Worm (Caenorhabditis elegans) whole organism, young adult: ENCODE data around the gene tyra-2.

Experiments used
- B0019.2 ChIP-seq: fragments of 200-800 bp; sonication (Bioruptor generic); conservative IDR thresholded peaks from 2 replicates; pipeline ENCODE4 v1.3.6; 2022; ENCODE audit warnings: missing genetic modification reagents, missing genetic modification characterization, missing compliant biosample characterization
- F22D6.2 ChIP-seq: sonication (generic microtip); optimal IDR thresholded peaks from 2 replicates; lab custom pipeline; 2016; ENCODE audit warnings: mild to moderate bottlenecking, missing genetic modification characterization, missing compliant biosample characterization
- F23B12.7 ChIP-seq: sonication (generic microtip); optimal IDR thresholded peaks from 2 replicates; lab custom pipeline; 2017; ENCODE audit warnings: missing genetic modification characterization, mild to moderate bottlenecking, missing compliant biosample characterization, antibody characterized with exemption, moderate library complexity; ENCODE audit not compliant: insufficient read depth
- F49E8.2 ChIP-seq: sonication (generic microtip); optimal IDR thresholded peaks from 3 replicates; lab custom pipeline; 2017; ENCODE audit warnings: missing genetic modification characterization, mild to moderate bottlenecking, missing compliant biosample characterization, antibody characterized with exemption, moderate library complexity; ENCODE audit not compliant: insufficient read depth
- F57C9.4 ChIP-seq: sonication (generic microtip); optimal IDR thresholded peaks from 2 replicates; lab custom pipeline; 2017; ENCODE audit warnings: mild to moderate bottlenecking, missing genetic modification characterization, missing compliant biosample characterization
- K11D2.4 ChIP-seq: fragments of 200-800 bp; sonication (Bioruptor generic); IDR thresholded peaks from 2 replicates; pipeline ENCODE4 v1.3.6; 2022; ENCODE audit warnings: missing genetic modification reagents, missing genetic modification characterization, missing compliant biosample characterization
- T07F8.4 ChIP-seq: sonication (generic microtip); optimal IDR thresholded peaks from 2 replicates; lab custom pipeline; 2016; ENCODE audit warnings: mild to moderate bottlenecking, missing genetic modification characterization, moderate library complexity, missing compliant biosample characterization
- athp-1 ChIP-seq: sonication (generic microtip); optimal IDR thresholded peaks from 2 replicates; lab custom pipeline; 2017; ENCODE audit warnings: mild to moderate bottlenecking, missing genetic modification characterization, missing compliant biosample characterization
- ccch-3 ChIP-seq: fragments of 200-800 bp; sonication (Bioruptor generic); optimal IDR thresholded peaks from 2 replicates; lab custom pipeline; 2018; ENCODE audit warnings: mild to moderate bottlenecking, missing genetic modification characterization, missing compliant biosample characterization
- ceh-100 ChIP-seq: fragments of 200-800 bp; sonication (Bioruptor generic); IDR thresholded peaks from 2 replicates; pipeline ENCODE4 v1.3.6; 2022; ENCODE audit warnings: missing genetic modification reagents, missing genetic modification characterization, missing compliant biosample characterization
- ceh-27 ChIP-seq: fragments of 200-800 bp; sonication (Bioruptor generic); optimal IDR thresholded peaks from 2 replicates; lab custom pipeline; 2018; ENCODE audit warnings: mild to moderate bottlenecking, missing genetic modification characterization, moderate library complexity, missing compliant biosample characterization
- ceh-79 ChIP-seq: sonication (generic microtip); optimal IDR thresholded peaks from 2 replicates; lab custom pipeline; 2017; ENCODE audit warnings: mild to moderate bottlenecking, missing genetic modification characterization, missing compliant biosample characterization
- ekl-4 ChIP-seq: fragments of 200-800 bp; sonication (Bioruptor generic); IDR thresholded peaks from 2 replicates; pipeline ENCODE4 v1.3.6; 2022; ENCODE audit warnings: missing genetic modification reagents, missing genetic modification characterization, missing compliant biosample characterization
- lin-40 ChIP-seq: sonication (generic microtip); optimal IDR thresholded peaks from 2 replicates; lab custom pipeline; 2016; ENCODE audit warnings: missing genetic modification characterization, mild to moderate bottlenecking, missing compliant biosample characterization, missing genotype, missing genetic modification reagents
- lin-54 ChIP-seq: fragments of 200-800 bp; sonication (Bioruptor generic); optimal IDR thresholded peaks from 2 replicates; lab custom pipeline; 2018; ENCODE audit warnings: mild to moderate bottlenecking, missing genetic modification characterization, missing compliant biosample characterization
- lsl-1 ChIP-seq: fragments of 200-800 bp; sonication (Bioruptor generic); optimal IDR thresholded peaks from 2 replicates; lab custom pipeline; 2018; ENCODE audit warnings: mild to moderate bottlenecking, missing genetic modification characterization, moderate library complexity, missing compliant biosample characterization
- madf-3 ChIP-seq: fragments of 200-800 bp; sonication (Bioruptor generic); IDR thresholded peaks from 2 replicates; pipeline ENCODE4 v1.3.6; 2022; ENCODE audit warnings: missing genetic modification reagents, missing genetic modification characterization, missing compliant biosample characterization
- madf-8 ChIP-seq: fragments of 200-800 bp; sonication (Bioruptor generic); conservative IDR thresholded peaks from 2 replicates; pipeline ENCODE4 v1.3.6; 2022; ENCODE audit warnings: missing genetic modification reagents, missing genetic modification characterization, missing compliant biosample characterization
- pbrm-1 ChIP-seq: fragments of 200-800 bp; sonication (Bioruptor generic); IDR thresholded peaks from 2 replicates; pipeline ENCODE4 v1.3.6; 2022; ENCODE audit warnings: missing genetic modification reagents, missing genetic modification characterization, missing compliant biosample characterization
- pha-4 ChIP-seq: fragments of 150-350 bp; sonication (generic microtip); optimal IDR thresholded peaks from 2 replicates; lab custom pipeline; 2014; ENCODE audit warnings: missing biosample characterization, missing genetic modification reagents, missing genetic modification characterization
- repo-1 ChIP-seq: sonication (generic microtip); optimal IDR thresholded peaks from 2 replicates; lab custom pipeline; 2017; ENCODE audit warnings: mild to moderate bottlenecking, missing genetic modification characterization, missing compliant biosample characterization
- rpc-1 ChIP-seq, 2 experiments: fragments of 150-350 bp in 1 of 2; sonication (generic microtip) in 1 of 2; optimal IDR thresholded peaks; 2 replicates each; lab custom pipeline; 2014 to 2018; ENCODE audit warnings: missing biosample characterization in 1 of 2, missing genetic modification characterization in 1 of 2, missing genetic modification reagents in 1 of 2, missing genotype in 1 of 2
- snpc-1.1 ChIP-seq: sonication (generic microtip); optimal IDR thresholded peaks from 2 replicates; lab custom pipeline; 2017; ENCODE audit warnings: missing genetic modification characterization, mild to moderate bottlenecking, missing compliant biosample characterization, antibody characterized with exemption, moderate library complexity, missing genotype, missing genetic modification reagents; ENCODE audit not compliant: insufficient read depth
- snpc-1.3 ChIP-seq: sonication (generic microtip); optimal IDR thresholded peaks from 2 replicates; lab custom pipeline; 2017; ENCODE audit warnings: missing genetic modification characterization, mild to moderate bottlenecking, missing compliant biosample characterization, antibody characterized with exemption, moderate library complexity, missing genotype, missing genetic modification reagents; ENCODE audit not compliant: insufficient read depth
- sptf-2 ChIP-seq: fragments of 200-800 bp; sonication (Bioruptor generic); optimal IDR thresholded peaks from 2 replicates; lab custom pipeline; 2018; ENCODE audit warnings: mild to moderate bottlenecking, missing genetic modification characterization, missing compliant biosample characterization
- tbx-9 ChIP-seq: sonication (generic microtip); optimal IDR thresholded peaks from 2 replicates; lab custom pipeline; 2016; ENCODE audit warnings: borderline replicate concordance, missing genetic modification characterization, inconsistent platforms, missing compliant biosample characterization
- tlf-1 ChIP-seq: fragments of 200-800 bp; sonication (Bioruptor generic); optimal IDR thresholded peaks from 2 replicates; lab custom pipeline; 2018; ENCODE audit warnings: mild to moderate bottlenecking, missing genetic modification characterization, missing compliant biosample characterization
- ztf-28 ChIP-seq: fragments of 200-800 bp; sonication (Bioruptor generic); IDR thresholded peaks from 2 replicates; pipeline ENCODE4 v1.3.6; 2022; ENCODE audit warnings: missing genetic modification reagents, missing genetic modification characterization, missing compliant biosample characterization

The tyra-2 gene

DNA sequence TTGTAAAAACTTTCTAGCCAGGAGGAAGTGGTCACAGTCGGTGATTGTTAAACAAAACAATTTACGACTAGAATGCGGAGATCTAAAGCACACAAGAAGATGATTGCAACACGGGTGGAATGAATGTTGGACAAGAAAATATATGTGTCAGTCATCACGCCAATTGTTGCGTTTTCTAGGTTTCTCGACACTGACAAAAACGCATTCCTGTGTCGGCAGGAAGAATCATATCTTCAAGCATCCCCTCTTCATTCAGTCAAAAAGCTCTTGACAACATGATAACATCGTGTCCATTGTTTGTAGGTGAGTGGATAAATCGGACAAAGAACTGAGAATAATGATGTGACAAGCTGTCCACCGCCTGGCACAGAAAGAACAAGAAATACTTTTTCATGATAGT is 45.8 kb downstream of the tyra-2 start:
- TF ChIP-seq K11D2.4 (GFP tag; lab: Robert Waterston, UW) (no peak), lsl-1 (GFP tag; lab: Kevin White, UChicago) (no peak), pha-4 (tag; lab: Kevin White, UChicago) (no peak), ceh-100 (GFP tag; lab: Robert Waterston, UW) (no peak), ccch-3 (GFP tag; lab: Kevin White, UChicago) (no peak), T07F8.4 (no peak), ceh-79 (tag; lab: Kevin White, UChicago) (no peak), B0019.2 (GFP tag; lab: Robert Waterston, UW) (no peak), F49E8.2 (tag; lab: Kevin White, UChicago) (no peak), sptf-2 (no peak), tlf-1 (GFP tag; lab: Kevin White, UChicago) (no peak), snpc-1.3 (no peak)
- TF ChIP-seq, all 124 proteins: peak for 0

DNA sequence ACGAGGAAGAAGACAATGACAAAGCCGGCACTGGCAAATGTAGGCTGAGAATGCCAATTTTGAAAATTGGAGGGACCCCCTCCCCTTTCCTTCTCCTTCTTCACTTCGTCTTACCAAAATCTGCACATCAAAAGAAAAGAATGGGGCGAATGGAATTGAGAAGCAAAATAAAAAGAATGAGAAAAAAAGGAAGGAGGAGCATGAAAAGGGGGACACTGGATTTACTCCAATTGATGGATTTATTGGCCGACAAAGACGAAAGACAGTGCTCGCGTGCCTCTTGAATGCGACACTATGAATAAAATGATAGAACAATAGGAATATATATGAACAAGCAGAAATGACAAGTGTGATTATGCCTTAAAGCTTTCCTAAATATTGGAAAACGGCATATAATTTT is 46.5 kb downstream of the tyra-2 start:
- TF ChIP-seq sptf-2 (no peak), ceh-27 (GFP tag; lab: Kevin White, UChicago) (peak; percentile 10)

ce11 chrX:6956299-6956698 is 49.1 kb downstream of the tyra-2 start, which contains the start of gene inx-1:
Gene inx-1, minus strand, starts transcription at chrX:6956399.
- TF ChIP-seq F49E8.2 (tag; lab: Kevin White, UChicago), result no peak
- TF ChIP-seq F57C9.4 (tag; lab: Kevin White, UChicago), result no peak
- TF ChIP-seq ekl-4 (GFP tag; lab: Robert Waterston, UW), result no peak
- TF ChIP-seq tlf-1 (GFP tag; lab: Kevin White, UChicago), result no peak
- TF ChIP-seq lin-40 (tag; lab: Kevin White, UChicago), result no peak

DNA sequence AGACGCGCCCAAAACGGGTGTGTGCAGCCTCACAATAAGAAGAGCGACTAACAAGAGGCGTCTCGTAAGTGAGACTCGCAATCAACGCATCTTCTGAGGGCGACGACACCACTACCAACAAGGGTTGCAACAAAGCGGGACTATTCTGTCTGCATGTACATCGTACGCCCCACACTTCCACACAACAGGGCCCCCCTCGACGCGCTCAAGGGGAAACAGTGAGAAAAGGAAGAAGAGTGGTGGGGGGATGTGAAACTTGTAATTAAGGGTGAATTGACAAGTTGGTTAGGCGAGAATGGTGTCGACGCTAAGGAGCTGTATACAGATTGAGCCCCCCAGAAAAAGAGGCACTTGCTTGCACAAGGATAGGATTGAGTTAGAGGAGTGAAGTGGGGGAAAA is 52.0 kb downstream of the tyra-2 start:
- TF ChIP-seq athp-1 (tag; lab: Kevin White, UChicago) (no peak), F22D6.2 (no peak), ztf-28 (GFP tag; lab: Robert Waterston, UW) (no peak), pbrm-1 (no peak), snpc-1.1 (tag; lab: Kevin White, UChicago) (no peak), madf-3 (GFP tag; lab: Robert Waterston, UW) (no peak), lsl-1 (GFP tag; lab: Kevin White, UChicago) (no peak), rpc-1 (optimal IDR thresholded peaks at IDR 0.05; lab: Kevin White, UChicago) (no peak), rpc-1 (tag; optimal IDR thresholded peaks at IDR 0.05; lab: Kevin White, UChicago) (no peak), ceh-79 (tag; lab: Kevin White, UChicago) (no peak), repo-1 (tag; lab: Kevin White, UChicago) (no peak), madf-8 (no peak), F23B12.7 (tag; lab: Kevin White, UChicago) (no peak), tbx-9 (tag; lab: Kevin White, UChicago) (no peak), lin-54 (no peak)
